Worm (Caenorhabditis elegans): ENCODE results near the gene par-1.

par-1 gene

ce11 chrV:14110042-14110441, 35.1 kb downstream of the par-1 start, which contains the start of gene H39E23.2:
Gene H39E23.2, plus strand, starts transcription at chrV:14110342.
- TF ChIP-seq ceh-44 (GFP tag; IDR thresholded peaks at IDR 0.05) = no peak
- no peak for TF ChIP-seq ceh-32 (tag; optimal IDR thresholded peaks at IDR 0.05; ENCODE audit: poor library complexity)
- no peak for TF ChIP-seq saeg-2 (GFP tag; IDR thresholded peaks at IDR 0.05)
- no peak for TF ChIP-seq nhr-237 (tag; optimal IDR thresholded peaks at IDR 0.05)
- no peak for TF ChIP-seq ZK546.5 (tag; optimal IDR thresholded peaks at IDR 0.05)
- no peak for TF ChIP-seq sdz-12 (GFP tag; optimal IDR thresholded peaks at IDR 0.05)
- no peak for TF ChIP-seq lin-1 (GFP tag; IDR thresholded peaks at IDR 0.05)
- no peak for TF ChIP-seq zfp-3 (GFP tag; conservative IDR thresholded peaks at IDR 0.05)
- no peak for TF ChIP-seq ceh-20 (GFP tag; IDR thresholded peaks at IDR 0.05)
- no peak for TF ChIP-seq ceh-82 (tag; optimal IDR thresholded peaks at IDR 0.05)
- no peak for TF ChIP-seq nhr-10 (tag; optimal IDR thresholded peaks at IDR 0.05)
- TF ChIP-seq dpl-1 (GFP tag; optimal IDR thresholded peaks at IDR 0.05) = no peak
- TF ChIP-seq zfp-2 (tag; optimal IDR thresholded peaks at IDR 0.05) = no peak
- no peak for TF ChIP-seq F49E8.2 (tag; optimal IDR thresholded peaks at IDR 0.05; ENCODE audit: borderline replicate concordance)
- no peak for TF ChIP-seq nhr-42 (GFP tag; IDR thresholded peaks at IDR 0.05)
- no peak for TF ChIP-seq lim-7 (GFP tag; IDR thresholded peaks at IDR 0.05)
- TF ChIP-seq madf-5 (GFP tag; IDR thresholded peaks at IDR 0.05) = no peak
- no peak for TF ChIP-seq hmg-1.1 (GFP tag; IDR thresholded peaks at IDR 0.05)
- no peak for TF ChIP-seq unc-39 (tag; optimal IDR thresholded peaks at IDR 0.05)

DNA sequence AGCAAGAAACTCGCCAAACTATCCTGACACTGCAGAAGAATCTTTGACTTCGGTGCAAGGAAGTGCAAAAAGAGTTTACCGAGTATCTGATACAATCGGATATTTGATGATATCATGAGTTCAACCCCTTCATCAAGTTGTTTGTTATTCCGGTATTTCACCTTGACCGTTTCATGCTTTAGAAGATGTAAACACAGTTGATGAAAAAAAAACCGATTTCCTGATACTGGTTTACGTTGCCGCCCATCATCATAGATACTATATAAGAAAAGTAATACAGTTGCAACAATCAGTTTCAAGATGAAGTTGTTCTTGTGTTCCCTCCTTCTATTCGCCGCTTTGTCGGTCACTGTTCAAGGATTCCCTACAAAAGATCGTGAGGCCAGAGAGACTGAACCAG, 37.7 kb downstream of the par-1 start, which contains the start of gene H39E23.3:
TSS of gene H39E23.3 (plus strand) at position 301 of the 400 bp plus-strand sequence.
- TF ChIP-seq snpc-4 (tag; optimal IDR thresholded peaks at IDR 0.05) = no peak
- no peak for TF ChIP-seq rbr-2 (tag; optimal IDR thresholded peaks at IDR 0.05)
- no peak for TF ChIP-seq nhr-41 (GFP tag; IDR thresholded peaks at IDR 0.05)
- no peak for TF ChIP-seq Y5F2A.4 (GFP tag; optimal IDR thresholded peaks at IDR 0.05)
- no peak for TF ChIP-seq mdt-29 (GFP tag; IDR thresholded peaks at IDR 0.05)
- TF ChIP-seq T26A8.4 (GFP tag; IDR thresholded peaks at IDR 0.05) = no peak
- TF ChIP-seq duxl-1 (tag; optimal IDR thresholded peaks at IDR 0.05; ENCODE audit: poor library complexity) = no peak
- no peak for TF ChIP-seq cey-2 (tag; optimal IDR thresholded peaks at IDR 0.05; ENCODE audit: borderline replicate concordance, insufficient read depth)
- no peak for TF ChIP-seq madf-9 (GFP tag; conservative IDR thresholded peaks at IDR 0.05)
- no peak for TF ChIP-seq php-3 (GFP tag; IDR thresholded peaks at IDR 0.05)
- TF ChIP-seq nhr-48 (tag; optimal IDR thresholded peaks at IDR 0.05) = no peak
- no peak for TF ChIP-seq fos-1 (tag; optimal IDR thresholded peaks at IDR 0.05)
- TF ChIP-seq hif-1 (tag; optimal IDR thresholded peaks at IDR 0.05) = no peak
- no peak for TF ChIP-seq nhr-28 (tag; optimal IDR thresholded peaks at IDR 0.05)
- TF ChIP-seq dmd-9 (GFP tag; IDR thresholded peaks at IDR 0.05) = no peak
- TF ChIP-seq set-16 (GFP tag; IDR thresholded peaks at IDR 0.05) = no peak
- no peak for TF ChIP-seq sdz-12 (GFP tag; optimal IDR thresholded peaks at IDR 0.05)

DNA sequence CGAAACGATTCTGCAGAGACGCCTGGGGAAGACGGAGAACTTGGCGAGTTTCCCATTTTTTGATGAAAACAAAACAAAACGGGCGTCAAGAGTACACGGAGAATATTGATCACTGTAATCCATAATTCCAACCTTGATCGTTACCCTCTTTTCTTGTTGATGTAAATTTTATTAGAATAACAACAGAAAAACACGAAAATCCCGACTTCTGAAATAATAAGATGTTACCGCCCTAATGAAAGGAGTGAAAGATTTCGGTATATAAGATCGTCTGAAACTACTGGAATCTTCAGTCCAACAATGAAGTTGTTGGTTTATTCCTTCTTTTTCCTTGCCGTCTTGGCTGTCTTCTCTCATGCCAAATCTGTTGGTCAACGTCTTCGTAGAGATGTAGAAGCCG, 41.2 kb downstream of the par-1 start, which contains the start of gene D1086.9:
TSS of gene D1086.9 (plus strand) at position 301 of the 400 bp plus-strand sequence.
- no peak for TF ChIP-seq fkh-10 (GFP tag; optimal IDR thresholded peaks at IDR 0.05)
- TF ChIP-seq lin-29 (GFP tag; IDR thresholded peaks at IDR 0.05) = no peak
- no peak for TF ChIP-seq mxl-3 (GFP tag; optimal IDR thresholded peaks at IDR 0.05)
- no peak for TF ChIP-seq ZK337.2 (GFP tag; IDR thresholded peaks at IDR 0.05)
- no peak for TF ChIP-seq F10B5.3 (tag; optimal IDR thresholded peaks at IDR 0.05)
- TF ChIP-seq saeg-2 (GFP tag; IDR thresholded peaks at IDR 0.05) = no peak
- no peak for TF ChIP-seq nhr-6 (tag; optimal IDR thresholded peaks at IDR 0.05)
- TF ChIP-seq pqm-1 (tag; optimal IDR thresholded peaks at IDR 0.05) = no peak
- TF ChIP-seq ceh-20 (GFP tag; IDR thresholded peaks at IDR 0.05) = no peak
- no peak for TF ChIP-seq php-3 (GFP tag; IDR thresholded peaks at IDR 0.05)
- no peak for TF ChIP-seq set-16 (GFP tag; IDR thresholded peaks at IDR 0.05)
- no peak for TF ChIP-seq ces-1 (GFP tag; optimal IDR thresholded peaks at IDR 0.05)
- no peak for TF ChIP-seq ceh-62 (tag; optimal IDR thresholded peaks at IDR 0.05)
- TF ChIP-seq spr-1 (tag; optimal IDR thresholded peaks at IDR 0.05) = no peak
- TF ChIP-seq nhr-237 (tag; optimal IDR thresholded peaks at IDR 0.05) = no peak
- no peak for TF ChIP-seq vab-7 (GFP tag; IDR thresholded peaks at IDR 0.05)
- no peak for TF ChIP-seq cey-2 (tag; optimal IDR thresholded peaks at IDR 0.05; ENCODE audit: borderline replicate concordance, insufficient read depth)
- TF ChIP-seq ctbp-1 (GFP tag; IDR thresholded peaks at IDR 0.05) = no peak
- no peak for TF ChIP-seq daf-19 (GFP tag; conservative IDR thresholded peaks at IDR 0.05)
- TF ChIP-seq nhr-77 (tag; optimal IDR thresholded peaks at IDR 0.05) = no peak

All from whole organism, L4 larva.